Fruit fly (Drosophila melanogaster) whole organism, embryonic: ENCODE measurements around the gene CG5937.
A peak's percentile ranks its signal among the peaks of the same experiment; 100 is the strongest.

Experiments
- CG10267 ChIP-seq: fragments of 200-800 bp; sonication (Bioruptor generic); optimal IDR thresholded peaks from 2 replicates; lab custom pipeline; 2018; ENCODE audit warnings: missing biosample characterization, mild to moderate bottlenecking, missing genetic modification characterization, moderate library complexity
- CG10431 ChIP-seq: fragments of 200-800 bp; sonication (Bioruptor generic); optimal IDR thresholded peaks from 3 replicates; lab custom pipeline; 2018; ENCODE audit warnings: missing biosample characterization, mild to moderate bottlenecking, missing genetic modification characterization
- CG10543 ChIP-seq: fragments of 200-800 bp; sonication (Bioruptor generic); optimal IDR thresholded peaks from 3 replicates; lab custom pipeline; 2017; ENCODE audit warnings: missing biosample characterization, mild to moderate bottlenecking, missing genetic modification characterization, moderate library complexity
- CG10979 ChIP-seq: fragments of 200-800 bp; sonication (Bioruptor generic); optimal IDR thresholded peaks from 2 replicates; lab custom pipeline; 2018; ENCODE audit warnings: missing biosample characterization, mild to moderate bottlenecking, missing genetic modification characterization, moderate library complexity
- CG11093 ChIP-seq: fragments of 200-800 bp; sonication (Bioruptor generic); IDR thresholded peaks from 3 replicates; pipeline ENCODE4 v1.3.6; 2022; ENCODE audit warnings: missing biosample characterization, missing genetic modification characterization
- CG13775 ChIP-seq: fragments of 200-800 bp; sonication (Bioruptor generic); optimal IDR thresholded peaks from 3 replicates; lab custom pipeline; 2017; ENCODE audit warnings: missing biosample characterization, mild to moderate bottlenecking, missing genetic modification characterization
- CG16813 ChIP-seq: fragments of 200-800 bp; sonication (Bioruptor generic); IDR thresholded peaks from 3 replicates; pipeline ENCODE4 v1.3.6; 2022; ENCODE audit warnings: missing biosample characterization, missing genetic modification characterization; ENCODE audit not compliant: partially characterized antibody
- CG17385 ChIP-seq: fragments of 200-800 bp; sonication (Bioruptor generic); optimal IDR thresholded peaks from 3 replicates; lab custom pipeline; 2018; ENCODE audit warnings: missing biosample characterization, mild to moderate bottlenecking, missing genetic modification characterization
- CG2678 ChIP-seq: fragments of 200-800 bp; sonication (Bioruptor generic); optimal IDR thresholded peaks from 3 replicates; lab custom pipeline; 2019; ENCODE audit warnings: missing biosample characterization, mild to moderate bottlenecking, missing genetic modification characterization, moderate library complexity
- CG5180 ChIP-seq: fragments of 200-800 bp; sonication (Bioruptor generic); optimal IDR thresholded peaks from 3 replicates; lab custom pipeline; 2017; ENCODE audit warnings: missing biosample characterization, missing genetic modification characterization, mild to moderate bottlenecking, moderate library complexity, missing genetic modification reagents
- CG7556 ChIP-seq: fragments of 200-800 bp; sonication (Bioruptor generic); optimal IDR thresholded peaks from 2 replicates; lab custom pipeline; 2017; ENCODE audit warnings: missing biosample characterization, mild to moderate bottlenecking, missing genetic modification characterization
- CG7928 ChIP-seq: fragments of 200-800 bp; sonication (Bioruptor generic); optimal IDR thresholded peaks from 2 replicates; lab custom pipeline; 2017; ENCODE audit warnings: missing biosample characterization, mild to moderate bottlenecking, missing genetic modification characterization
- CG7987 ChIP-seq: fragments of 200-800 bp; sonication (Bioruptor generic); optimal IDR thresholded peaks from 2 replicates; lab custom pipeline; 2018; ENCODE audit warnings: missing biosample characterization, mild to moderate bottlenecking, missing genetic modification characterization, moderate library complexity
- CG9215 ChIP-seq: fragments of 200-800 bp; sonication (Bioruptor generic); IDR thresholded peaks from 2 replicates; pipeline ENCODE4 v1.3.6; 2022; ENCODE audit warnings: missing biosample characterization, missing genetic modification characterization
- CG9437 ChIP-seq: fragments of 200-800 bp; sonication (Bioruptor generic); optimal IDR thresholded peaks from 2 replicates; lab custom pipeline; 2018; ENCODE audit warnings: missing biosample characterization, mild to moderate bottlenecking, missing genetic modification characterization
- CG9797 ChIP-seq: fragments of 200-800 bp; sonication (Bioruptor generic); optimal IDR thresholded peaks from 3 replicates; lab custom pipeline; 2018; ENCODE audit warnings: missing biosample characterization, mild to moderate bottlenecking, missing genetic modification characterization
- CrebB ChIP-seq: fragments of 200-800 bp; sonication (Bioruptor generic); optimal IDR thresholded peaks from 3 replicates; lab custom pipeline; 2018; ENCODE audit warnings: missing biosample characterization, mild to moderate bottlenecking, missing genetic modification characterization
- Dref ChIP-seq: fragments of 200-800 bp; sonication (Bioruptor generic); IDR thresholded peaks from 2 replicates; pipeline ENCODE4 v1.3.6; 2022; ENCODE audit warnings: missing biosample characterization, missing genetic modification characterization
- Drgx ChIP-seq: fragments of 200-800 bp; sonication (Bioruptor generic); IDR thresholded peaks from 2 replicates; pipeline ENCODE4 v1.3.6; 2022; ENCODE audit warnings: missing biosample characterization, missing genetic modification characterization
- ERR ChIP-seq: fragments of 200-800 bp; sonication (Bioruptor generic); optimal IDR thresholded peaks from 2 replicates; lab custom pipeline; 2016; ENCODE audit warnings: missing biosample characterization, missing genetic modification characterization
- Ets97D ChIP-seq: fragments of 200-800 bp; sonication (Bioruptor generic); optimal IDR thresholded peaks from 3 replicates; lab custom pipeline; 2016; ENCODE audit warnings: missing biosample characterization, missing genetic modification characterization
- Gug ChIP-seq: fragments of 200-800 bp; sonication (Bioruptor generic); IDR thresholded peaks from 4 replicates; pipeline ENCODE4 v1.3.6; 2022; ENCODE audit warnings: missing biosample characterization, missing genetic modification characterization
- HHEX ChIP-seq: fragments of 200-800 bp; sonication (Bioruptor generic); optimal IDR thresholded peaks from 3 replicates; lab custom pipeline; 2017; ENCODE audit warnings: missing biosample characterization, mild to moderate bottlenecking, missing genetic modification characterization, missing genetic modification reagents
- HLH4C ChIP-seq: fragments of 200-800 bp; sonication (Bioruptor generic); IDR thresholded peaks from 3 replicates; pipeline ENCODE4 v1.3.6; 2022; ENCODE audit warnings: missing biosample characterization, missing genetic modification characterization; ENCODE audit not compliant: partially characterized antibody
- HLH54F ChIP-seq: fragments of 200-800 bp; sonication (Bioruptor generic); optimal IDR thresholded peaks from 3 replicates; lab custom pipeline; 2016; ENCODE audit warnings: missing biosample characterization, missing genetic modification characterization
- HLHmδ ChIP-seq: fragments of 200-800 bp; sonication (Bioruptor generic); optimal IDR thresholded peaks from 2 replicates; lab custom pipeline; 2018; ENCODE audit warnings: missing biosample characterization, mild to moderate bottlenecking, missing genetic modification characterization, moderate library complexity
- HmgD ChIP-seq: fragments of 200-800 bp; sonication (Bioruptor generic); optimal IDR thresholded peaks from 3 replicates; lab custom pipeline; 2016; ENCODE audit warnings: missing biosample characterization, missing genetic modification characterization
- Mes4 ChIP-seq: fragments of 200-800 bp; sonication (Bioruptor generic); optimal IDR thresholded peaks from 2 replicates; lab custom pipeline; 2016; ENCODE audit warnings: missing biosample characterization, missing genetic modification characterization
- NC2β ChIP-seq: fragments of 200-800 bp; sonication (Bioruptor generic); optimal IDR thresholded peaks from 2 replicates; lab custom pipeline; 2016; ENCODE audit warnings: missing biosample characterization, missing genetic modification characterization
- Nf-YA ChIP-seq: fragments of 200-800 bp; sonication (Bioruptor generic); IDR thresholded peaks from 2 replicates; pipeline ENCODE4 v1.3.6; 2022; ENCODE audit warnings: missing biosample characterization, missing genetic modification characterization
- Opbp ChIP-seq: fragments of 200-800 bp; sonication (Bioruptor generic); IDR thresholded peaks from 3 replicates; pipeline ENCODE4 v1.3.6; 2022; ENCODE audit warnings: missing biosample characterization, missing genetic modification characterization; ENCODE audit not compliant: partially characterized antibody
- Poxn ChIP-seq: fragments of 200-800 bp; sonication (Bioruptor generic); IDR thresholded peaks from 2 replicates; pipeline ENCODE4 v1.3.6; 2022; ENCODE audit warnings: missing biosample characterization, missing genetic modification characterization
- Side ChIP-seq: fragments of 200-800 bp; sonication (Bioruptor generic); optimal IDR thresholded peaks from 2 replicates; lab custom pipeline; 2016; ENCODE audit warnings: missing biosample characterization, missing genetic modification characterization
- cas ChIP-seq: fragments of 200-800 bp; sonication (Bioruptor generic); IDR thresholded peaks from 2 replicates; pipeline ENCODE4 v1.3.6; 2022; ENCODE audit warnings: missing biosample characterization, missing genetic modification characterization
- disco-r ChIP-seq: fragments of 200-800 bp; sonication (Bioruptor generic); optimal IDR thresholded peaks from 2 replicates; lab custom pipeline; 2016; ENCODE audit warnings: missing biosample characterization, missing genetic modification characterization
- dpn ChIP-seq, 2 experiments: fragments of 200-800 bp; sonication (Bioruptor generic); optimal IDR thresholded peaks; 3 replicates each; lab custom pipeline; 2016; ENCODE audit warnings: missing biosample characterization in 2 of 2, missing genetic modification characterization in 2 of 2
- gro ChIP-seq: fragments of 200-800 bp; sonication (Bioruptor generic); optimal IDR thresholded peaks from 2 replicates; lab custom pipeline; 2016; ENCODE audit warnings: missing biosample characterization, missing genetic modification characterization
- gsb ChIP-seq: fragments of 200-800 bp; sonication (Bioruptor generic); IDR thresholded peaks from 2 replicates; pipeline ENCODE4 v1.3.6; 2022; ENCODE audit warnings: missing biosample characterization, missing genetic modification characterization
- gt ChIP-seq: fragments of 200-800 bp; sonication (Bioruptor generic); IDR thresholded peaks from 2 replicates; pipeline ENCODE4 v1.3.6; 2022; ENCODE audit warnings: missing biosample characterization, missing genetic modification characterization
- mld ChIP-seq: fragments of 200-800 bp; sonication (Bioruptor generic); IDR thresholded peaks from 3 replicates; pipeline ENCODE4 v1.3.6; 2022; ENCODE audit warnings: missing biosample characterization, missing genetic modification characterization; ENCODE audit not compliant: partially characterized antibody
- odd ChIP-seq: fragments of 200-800 bp; sonication (Bioruptor generic); optimal IDR thresholded peaks from 2 replicates; lab custom pipeline; 2017; ENCODE audit warnings: missing biosample characterization, mild to moderate bottlenecking, missing genetic modification characterization
- pfk ChIP-seq: fragments of 200-800 bp; sonication (Bioruptor generic); optimal IDR thresholded peaks from 2 replicates; lab custom pipeline; 2018; ENCODE audit warnings: missing biosample characterization, mild to moderate bottlenecking, missing genetic modification characterization, moderate library complexity
- prd ChIP-seq, 3 experiments: fragments of >200 bp in 2 of 3; fragments of 200-800 bp in 1 of 3; sonication (Bioruptor generic) in 1 of 3; optimal IDR thresholded peaks in 2 of 3; IDR thresholded peaks in 1 of 3; 2 replicates in 2 of 3; 3 replicates in 1 of 3; pipeline versions ENCODE4 v1.3.6 to Lab custom; 2017 to 2022; ENCODE audit warnings: missing biosample characterization in 1 of 3, missing genetic modification characterization in 1 of 3
- psq ChIP-seq: fragments of 200-800 bp; sonication (Bioruptor generic); optimal IDR thresholded peaks from 2 replicates; lab custom pipeline; 2017; ENCODE audit warnings: missing biosample characterization, missing genetic modification characterization
- repo ChIP-seq: fragments of 200-800 bp; sonication (Bioruptor generic); optimal IDR thresholded peaks from 2 replicates; lab custom pipeline; 2016; ENCODE audit warnings: missing biosample characterization, missing genetic modification characterization
- scrt ChIP-seq: fragments of 200-800 bp; sonication (Bioruptor generic); optimal IDR thresholded peaks from 2 replicates; lab custom pipeline; 2018; ENCODE audit warnings: missing biosample characterization, mild to moderate bottlenecking, missing genetic modification characterization, moderate library complexity
- sd ChIP-seq: fragments of 200-800 bp; sonication (Bioruptor generic); optimal IDR thresholded peaks from 3 replicates; lab custom pipeline; 2018; ENCODE audit warnings: missing biosample characterization, mild to moderate bottlenecking, missing genetic modification characterization, moderate library complexity
- sens-2 ChIP-seq: fragments of 200-800 bp; sonication (Bioruptor generic); IDR thresholded peaks from 2 replicates; pipeline ENCODE4 v1.3.6; 2022; ENCODE audit warnings: missing biosample characterization, missing genetic modification characterization
- trem ChIP-seq: fragments of 200-800 bp; optimal IDR thresholded peaks from 3 replicates; lab custom pipeline; 2019; ENCODE audit warnings: missing biosample characterization, mild to moderate bottlenecking, missing genetic modification characterization, moderate library complexity
- vnd ChIP-seq: fragments of 200-800 bp; sonication (Bioruptor generic); IDR thresholded peaks from 3 replicates; pipeline ENCODE4 v1.3.6; 2022; ENCODE audit warnings: missing biosample characterization, missing genetic modification characterization; ENCODE audit not compliant: partially characterized antibody

Gene CG5937

DNA sequence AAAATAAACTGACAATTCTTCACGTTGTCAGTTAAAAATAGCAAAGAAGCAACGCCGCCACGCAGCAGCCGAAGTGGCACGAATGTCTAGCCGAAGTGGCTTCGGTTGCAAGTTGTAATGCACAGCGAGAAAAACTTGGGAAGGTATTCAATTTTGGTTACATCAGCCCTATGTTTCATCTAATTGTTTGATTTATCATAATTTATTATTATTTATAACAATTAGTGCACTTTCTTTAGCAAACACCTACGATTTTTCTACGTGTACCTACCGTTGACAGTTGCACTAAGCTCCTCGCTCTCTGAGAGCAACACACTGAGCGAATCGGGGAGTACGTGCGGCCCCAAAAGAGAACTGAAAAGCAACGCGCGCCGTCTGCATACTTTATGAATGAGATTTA lies 35.0 kb downstream of the CG5937 start, which contains the start of gene Tsp5D (continued):
- TF ChIP-seq CG16813 (GFP tag; lab: Robert Waterston, UW) (no peak), Opbp (GFP tag; lab: Robert Waterston, UW) (no peak), CG10543 (GFP tag; lab: Kevin White, UChicago) (peak; percentile 49), scrt (peak; percentile 83), CG10267 (tag; lab: Kevin White, UChicago) (peak; percentile 85), trem (peak; percentile 89), Side (GFP tag; lab: Kevin White, UChicago) (peak; percentile 4), Ets97D (no peak), CG9215 (GFP tag; lab: Robert Waterston, UW) (peak; percentile 76), CG11093 (GFP tag; lab: Robert Waterston, UW) (peak; percentile 93), CG7556 (peak; percentile 90), disco-r (GFP tag; lab: Kevin White, UChicago) (no peak), HmgD (no peak), sens-2 (GFP tag; lab: Robert Waterston, UW) (peak; percentile 91), vnd (GFP tag; lab: Robert Waterston, UW) (no peak), psq (GFP tag; lab: Kevin White, UChicago) (peak; percentile 57), dpn (GFP tag; optimal IDR thresholded peaks at IDR 0.05; lab: Kevin White, UChicago) (peak; percentile 31 to 89), gsb (GFP tag; lab: Robert Waterston, UW) (peak; percentile 74), gt (GFP tag; lab: Robert Waterston, UW) (peak; percentile 89), Mes4 (GFP tag; lab: Kevin White, UChicago) (no peak), CG13775 (GFP tag; lab: Kevin White, UChicago) (peak; percentile 75), NC2β (GFP tag; lab: Kevin White, UChicago) (no peak), Poxn (GFP tag; lab: Robert Waterston, UW) (no peak), Nf-YA (peak; percentile 93), Gug (GFP tag; lab: Robert Waterston, UW) (peak; percentile 86), CrebB (peak; percentile 76), CG10979 (tag; lab: Kevin White, UChicago) (peak; percentile 95), CG17385 (GFP tag; lab: Kevin White, UChicago) (peak; percentile 91), cas (peak; percentile 75; the same call in 1 of the 2 replicates), prd (optimal IDR thresholded peaks at IDR 0.05; lab: Kevin White, UChicago) (no peak), prd (GFP tag; IDR thresholded peaks at IDR 0.05; lab: Robert Waterston, UW) (peak; percentile 95), CG2678 (tag; lab: Kevin White, UChicago) (peak; percentile 95), CG7987 (GFP tag; lab: Kevin White, UChicago) (peak; percentile 55), odd (GFP tag; lab: Kevin White, UChicago) (peak; percentile 82), mld (no peak), HLH54F (GFP tag; lab: Kevin White, UChicago) (peak; percentile 38), gro (no peak), Drgx (GFP tag; lab: Robert Waterston, UW) (peak; percentile 100), CG7928 (peak; percentile 18), CG9437 (GFP tag; lab: Kevin White, UChicago) (peak; percentile 77), ERR (GFP tag; lab: Kevin White, UChicago) (no peak), CG10431 (GFP tag; lab: Kevin White, UChicago) (peak; percentile 78), HHEX (GFP tag; lab: Kevin White, UChicago) (peak; percentile 91), pfk (GFP tag; lab: Kevin White, UChicago) (no peak), Dref (GFP tag; lab: Robert Waterston, UW) (no peak), CG5180 (peak; percentile 86), HLH4C (GFP tag; lab: Robert Waterston, UW) (no peak), CG9797 (GFP tag; lab: Kevin White, UChicago) (peak; percentile 28), sd (peak; percentile 73), HLHmδ (GFP tag; lab: Kevin White, UChicago) (no peak), repo (peak; percentile 14)
